Fruit fly (Drosophila melanogaster) Kc167 (cell line): ENCODE results near the gene CG17124.

Experiments used
- h ChIP-seq: fragments of >200 bp; optimal IDR thresholded peaks from 3 replicates; lab custom pipeline; 2018; ENCODE audit warnings: missing external identifiers
- ttk ChIP-seq: sonication (Bioruptor generic); optimal IDR thresholded peaks from 2 replicates; lab custom pipeline; 2017; ENCODE audit warnings: missing external identifiers

DNA sequence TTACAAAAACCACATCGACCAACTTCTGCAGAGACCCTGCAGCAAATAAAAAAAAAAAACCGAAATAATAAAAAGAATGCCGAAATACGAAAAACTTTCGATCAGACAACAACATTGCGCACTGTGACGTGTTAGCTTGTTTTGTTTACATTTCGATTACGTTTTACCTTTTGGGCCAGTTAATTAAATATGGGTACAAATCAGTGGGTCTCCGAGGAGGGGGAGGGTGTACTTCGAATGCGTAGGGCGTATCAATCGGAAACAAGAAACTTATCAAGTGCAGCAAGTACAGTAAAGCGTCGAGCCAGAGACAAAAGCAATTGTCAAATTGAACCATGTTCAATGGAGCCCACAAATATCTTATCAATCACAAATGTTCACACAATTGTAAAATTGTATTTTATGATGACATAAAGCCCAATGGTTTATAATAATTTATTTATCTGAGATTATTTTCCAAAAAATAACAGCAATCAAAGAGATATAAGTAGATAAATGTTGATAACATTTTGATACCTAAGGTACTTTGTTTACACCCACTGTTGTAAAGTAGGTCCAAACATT lies 54.5 kb downstream of the CG17124 start, which contains the start of gene Lip1:
- TF ChIP-seq ttk (lab: Kevin White, UChicago), result no peak
- no peak for TF ChIP-seq h (lab: Kevin White, UChicago)
